Worm (Caenorhabditis elegans) whole organism, L1 larva: ENCODE measurements around the gene C11G6.2.

Experiments
- C04F5.9 ChIP-seq: sonication (generic microtip); optimal IDR thresholded peaks from 2 replicates; lab custom pipeline; 2016; ENCODE audit warnings: missing genetic modification characterization, missing compliant biosample characterization
- C16A3.4 ChIP-seq: fragments of 150-350 bp; optimal IDR thresholded peaks from 2 replicates; lab custom pipeline; 2014; ENCODE audit warnings: missing biosample characterization, missing genetic modification characterization
- C34B4.2 ChIP-seq: sonication (generic microtip); optimal IDR thresholded peaks from 2 replicates; lab custom pipeline; 2017; ENCODE audit warnings: mild to moderate bottlenecking, missing genetic modification characterization, missing compliant biosample characterization
- Y116A8C.19 ChIP-seq: sonication (generic microtip); optimal IDR thresholded peaks from 2 replicates; lab custom pipeline; 2016; ENCODE audit warnings: missing compliant biosample characterization, missing genetic modification characterization, borderline replicate concordance
- alr-1 ChIP-seq: fragments of 200-800 bp; sonication (Bioruptor generic); optimal IDR thresholded peaks from 2 replicates; lab custom pipeline; 2018; ENCODE audit warnings: borderline replicate concordance, mild to moderate bottlenecking, missing genetic modification characterization, missing compliant biosample characterization
- aly-2 ChIP-seq: fragments of 150-350 bp; optimal IDR thresholded peaks from 2 replicates; lab custom pipeline; 2014; ENCODE audit warnings: missing biosample characterization, missing genetic modification characterization
- ama-1 ChIP-seq: fragments of 150-350 bp; optimal IDR thresholded peaks from 2 replicates; lab custom pipeline; 2014
- blmp-1 ChIP-seq: fragments of 150-350 bp; optimal IDR thresholded peaks from 2 replicates; lab custom pipeline; 2014; ENCODE audit warnings: missing biosample characterization, missing genetic modification characterization
- ceh-8 ChIP-seq: fragments of 200-800 bp; sonication (Bioruptor generic); optimal IDR thresholded peaks from 2 replicates; lab custom pipeline; 2018; ENCODE audit warnings: mild to moderate bottlenecking, missing genetic modification characterization, moderate library complexity, missing compliant biosample characterization
- ceh-82 ChIP-seq, 3 experiments: fragments of 150-350 bp in 1 of 3; sonication (generic microtip) in 2 of 3; optimal IDR thresholded peaks; 2 replicates each; lab custom pipeline; 2014 to 2017; ENCODE audit warnings: missing biosample characterization in 3 of 3, missing genetic modification characterization in 3 of 3
- ceh-88 ChIP-seq: fragments of 200-800 bp; sonication (Bioruptor generic); IDR thresholded peaks from 2 replicates; pipeline ENCODE4 v1.3.6; 2022; ENCODE audit warnings: missing genetic modification characterization, missing compliant biosample characterization
- ces-1 ChIP-seq: fragments of 150-350 bp; optimal IDR thresholded peaks from 2 replicates; lab custom pipeline; 2014; ENCODE audit warnings: missing biosample characterization, missing genetic modification reagents, missing genetic modification characterization
- dsc-1 ChIP-seq: sonication (generic microtip); optimal IDR thresholded peaks from 2 replicates; lab custom pipeline; 2016; ENCODE audit warnings: mild to moderate bottlenecking, missing genetic modification characterization, missing compliant biosample characterization
- efl-3 ChIP-seq: fragments of 200-800 bp; sonication (Bioruptor generic); optimal IDR thresholded peaks from 2 replicates; lab custom pipeline; 2018; ENCODE audit warnings: mild to moderate bottlenecking, missing genetic modification characterization, missing compliant biosample characterization
- egl-13 ChIP-seq: sonication (generic microtip); optimal IDR thresholded peaks from 2 replicates; lab custom pipeline; 2016; ENCODE audit warnings: missing genotype, missing genetic modification reagents, missing genetic modification characterization, missing compliant biosample characterization
- elt-2 ChIP-seq: sonication (generic microtip); optimal IDR thresholded peaks from 2 replicates; lab custom pipeline; 2016; ENCODE audit warnings: missing genetic modification characterization, mild to moderate bottlenecking, inconsistent platforms, missing compliant biosample characterization, missing genetic modification reagents
- elt-3 ChIP-seq, 6 experiments: fragments of 150-350 bp in 1 of 6; sonication (generic microtip); optimal IDR thresholded peaks; 2 replicates each; lab custom pipeline; 2017 to 2018; ENCODE audit warnings: missing biosample characterization in 6 of 6, missing genetic modification characterization in 6 of 6, inconsistent platforms in 1 of 6
- ets-5 ChIP-seq: fragments of 200-800 bp; sonication (Bioruptor generic); IDR thresholded peaks from 2 replicates; pipeline ENCODE4 v1.3.6; 2022; ENCODE audit warnings: missing genetic modification characterization, missing compliant biosample characterization
- fkh-4 ChIP-seq: sonication (generic microtip); optimal IDR thresholded peaks from 2 replicates; lab custom pipeline; 2016; ENCODE audit warnings: missing compliant biosample characterization, missing genetic modification characterization, borderline replicate concordance
- fkh-8 ChIP-seq: sonication (generic microtip); optimal IDR thresholded peaks from 2 replicates; lab custom pipeline; 2016; ENCODE audit warnings: mild to moderate bottlenecking, missing genetic modification characterization, missing compliant biosample characterization
- fos-1 ChIP-seq: fragments of 150-350 bp; optimal IDR thresholded peaks from 2 replicates; lab custom pipeline; 2014; ENCODE audit warnings: missing biosample characterization, missing genetic modification characterization
- grh-1 ChIP-seq: fragments of 200-800 bp; sonication (Bioruptor generic); IDR thresholded peaks from 2 replicates; pipeline ENCODE4 v1.3.6; 2022; ENCODE audit warnings: missing genetic modification reagents, missing genetic modification characterization, missing compliant biosample characterization
- hpl-2 ChIP-seq: fragments of 150-350 bp; optimal IDR thresholded peaks from 2 replicates; lab custom pipeline; 2014; ENCODE audit warnings: missing biosample characterization, missing genetic modification reagents, missing genetic modification characterization
- isw-1 ChIP-seq: fragments of 200-800 bp; sonication (Bioruptor generic); IDR thresholded peaks from 2 replicates; pipeline ENCODE4 v1.3.6; 2022; ENCODE audit warnings: missing genetic modification characterization, missing compliant biosample characterization
- jun-1 ChIP-seq: fragments of 150-350 bp; optimal IDR thresholded peaks from 2 replicates; lab custom pipeline; 2014; ENCODE audit warnings: missing biosample characterization, missing genetic modification reagents, missing genetic modification characterization
- lin-14 ChIP-seq: fragments of 200-800 bp; sonication (Bioruptor generic); optimal IDR thresholded peaks from 2 replicates; lab custom pipeline; 2018; ENCODE audit warnings: mild to moderate bottlenecking, missing genetic modification characterization, moderate library complexity, missing compliant biosample characterization
- lin-15B ChIP-seq: fragments of 150-350 bp; sonication (generic microtip); optimal IDR thresholded peaks from 3 replicates; lab custom pipeline; 2014; ENCODE audit warnings: missing biosample characterization, missing genetic modification characterization
- lin-39 ChIP-seq: fragments of 150-350 bp; optimal IDR thresholded peaks from 2 replicates; lab custom pipeline; 2014; ENCODE audit warnings: missing biosample characterization, missing genetic modification reagents, missing genetic modification characterization
- lir-3 ChIP-seq: sonication (generic microtip); optimal IDR thresholded peaks from 2 replicates; lab custom pipeline; 2016; ENCODE audit warnings: mild to moderate bottlenecking, missing genetic modification characterization, moderate library complexity, missing compliant biosample characterization; ENCODE audit not compliant: poor library complexity
- lsy-2 ChIP-seq, 2 experiments: fragments of 150-350 bp; optimal IDR thresholded peaks; 2 replicates each; lab custom pipeline; 2014; ENCODE audit warnings: missing biosample characterization in 2 of 2, missing genetic modification characterization in 2 of 2
- mab-9 ChIP-seq: fragments of 200-800 bp; sonication (Bioruptor generic); IDR thresholded peaks from 2 replicates; pipeline ENCODE4 v1.3.6; 2022; ENCODE audit warnings: missing genetic modification reagents, missing genetic modification characterization, missing compliant biosample characterization
- mdl-1 ChIP-seq, 2 experiments: fragments of 150-350 bp; optimal IDR thresholded peaks; 2 replicates each; lab custom pipeline; 2014 to 2017; ENCODE audit warnings: missing biosample characterization in 2 of 2, missing genetic modification characterization in 2 of 2, inconsistent platforms in 1 of 2
- mef-2 ChIP-seq: fragments of 150-350 bp; optimal IDR thresholded peaks from 2 replicates; lab custom pipeline; 2014; ENCODE audit warnings: missing biosample characterization, missing genetic modification characterization
- nhr-12 ChIP-seq: sonication (generic microtip); optimal IDR thresholded peaks from 2 replicates; lab custom pipeline; 2017; ENCODE audit warnings: missing biosample characterization, missing genetic modification characterization
- nhr-20 ChIP-seq: sonication (generic microtip); optimal IDR thresholded peaks from 2 replicates; lab custom pipeline; 2016; ENCODE audit warnings: mild to moderate bottlenecking, missing genetic modification characterization, missing compliant biosample characterization
- nhr-28 ChIP-seq: fragments of 150-350 bp; optimal IDR thresholded peaks from 2 replicates; lab custom pipeline; 2014; ENCODE audit warnings: missing biosample characterization, missing genetic modification characterization
- nhr-47 ChIP-seq: sonication (generic microtip); optimal IDR thresholded peaks from 2 replicates; lab custom pipeline; 2016; ENCODE audit warnings: mild to moderate bottlenecking, missing genetic modification characterization, moderate library complexity, missing compliant biosample characterization
- nhr-76 ChIP-seq: sonication (generic microtip); optimal IDR thresholded peaks from 2 replicates; lab custom pipeline; 2017; ENCODE audit warnings: missing biosample characterization, missing genetic modification characterization
- nhr-77 ChIP-seq: fragments of 150-350 bp; optimal IDR thresholded peaks from 2 replicates; lab custom pipeline; 2014; ENCODE audit warnings: missing biosample characterization, missing genetic modification characterization
- nhr-85 ChIP-seq: sonication (generic microtip); peaks from one replicate; lab custom pipeline; 2016; ENCODE audit warnings: missing genetic modification characterization, inconsistent platforms, missing compliant biosample characterization
- pag-3 ChIP-seq: sonication (generic microtip); optimal IDR thresholded peaks from 2 replicates; lab custom pipeline; 2017; ENCODE audit warnings: missing genetic modification characterization, mild to moderate bottlenecking, missing compliant biosample characterization, antibody characterized with exemption, borderline replicate concordance; ENCODE audit not compliant: insufficient read depth
- pqm-1 ChIP-seq: sonication (generic microtip); optimal IDR thresholded peaks from 3 replicates; lab custom pipeline; 2017; ENCODE audit warnings: missing biosample characterization, missing genetic modification characterization
- rnt-1 ChIP-seq: sonication (generic microtip); optimal IDR thresholded peaks from 2 replicates; lab custom pipeline; 2016; ENCODE audit warnings: mild to moderate bottlenecking, missing genetic modification characterization, moderate library complexity, missing compliant biosample characterization
- skn-1 ChIP-seq: fragments of 150-350 bp; optimal IDR thresholded peaks from 2 replicates; lab custom pipeline; 2014; ENCODE audit warnings: missing biosample characterization, missing genetic modification characterization
- snu-23 ChIP-seq: sonication (generic microtip); optimal IDR thresholded peaks from 2 replicates; lab custom pipeline; 2016; ENCODE audit warnings: missing genetic modification characterization, missing compliant biosample characterization
- swsn-7 ChIP-seq: sonication (generic microtip); optimal IDR thresholded peaks from 2 replicates; lab custom pipeline; 2016; ENCODE audit warnings: missing genetic modification characterization, missing compliant biosample characterization
- unc-130 ChIP-seq: fragments of 150-350 bp; optimal IDR thresholded peaks from 2 replicates; lab custom pipeline; 2017; ENCODE audit warnings: missing biosample characterization, missing genetic modification characterization, inconsistent platforms
- unc-30 ChIP-seq: sonication (generic microtip); optimal IDR thresholded peaks from 2 replicates; lab custom pipeline; 2017; ENCODE audit warnings: missing biosample characterization, missing genetic modification characterization
- unc-86 ChIP-seq: sonication (generic microtip); optimal IDR thresholded peaks from 2 replicates; lab custom pipeline; 2016; ENCODE audit warnings: missing genetic modification characterization, missing compliant biosample characterization
- vab-15 ChIP-seq: sonication (generic microtip); optimal IDR thresholded peaks from 2 replicates; lab custom pipeline; 2017; ENCODE audit warnings: missing genotype, mild to moderate bottlenecking, missing genetic modification characterization, missing compliant biosample characterization
- xbp-1 ChIP-seq: sonication (generic microtip); optimal IDR thresholded peaks from 2 replicates; lab custom pipeline; 2016; ENCODE audit warnings: missing genetic modification characterization, missing compliant biosample characterization
- zag-1 ChIP-seq: fragments of 150-350 bp; optimal IDR thresholded peaks from 2 replicates; lab custom pipeline; 2014; ENCODE audit warnings: missing biosample characterization, missing genetic modification characterization
- ztf-4 ChIP-seq: fragments of 150-350 bp; optimal IDR thresholded peaks from 2 replicates; lab custom pipeline; 2014; ENCODE audit warnings: missing biosample characterization, missing genetic modification characterization

Gene C11G6.2

DNA sequence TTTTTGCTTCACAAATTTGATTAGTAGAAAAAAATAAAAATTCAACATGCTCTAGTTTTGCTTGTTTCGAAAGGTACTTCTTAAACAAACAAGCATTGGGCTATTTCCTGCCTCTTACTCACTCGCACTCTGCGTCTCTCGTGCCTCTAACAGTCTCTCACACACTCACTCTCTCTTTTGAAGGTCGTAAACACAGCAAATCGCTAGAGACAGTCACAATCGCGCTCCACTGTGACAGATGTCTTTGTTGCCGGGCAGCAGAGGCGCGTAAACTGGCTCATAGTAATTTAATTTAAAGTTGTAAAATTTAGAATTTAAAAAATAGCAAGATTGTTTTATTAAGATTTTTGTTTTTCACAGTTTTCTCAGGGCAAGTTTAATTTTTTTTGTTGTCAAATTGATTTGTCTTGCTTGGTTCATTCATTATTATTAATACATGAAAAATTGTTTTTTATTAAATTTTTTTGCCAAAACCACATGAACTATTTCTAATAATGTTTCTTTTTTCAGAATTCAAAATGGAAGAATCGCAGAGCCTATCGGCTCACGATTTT, 3.6 kb downstream of the C11G6.2 start, which contains the start of gene taf-3:
Gene taf-3, plus strand, starts transcription at position 504 of the 554 bp plus-strand sequence.
- TF ChIP-seq blmp-1 (tag; lab: Kevin White, UChicago) (peak; percentile 76), dsc-1 (tag; lab: Kevin White, UChicago) (peak; percentile 9), ets-5 (GFP tag; lab: Robert Waterston, UW) (no peak), fkh-4 (tag; lab: Kevin White, UChicago) (no peak), nhr-47 (peak; percentile 33), zag-1 (tag; lab: Kevin White, UChicago) (no peak), nhr-85 (peak; percentile 35), elt-2 (tag; lab: Kevin White, UChicago) (peak; percentile 25), nhr-12 (tag; lab: Kevin White, UChicago) (no peak), lin-14 (GFP tag; lab: Kevin White, UChicago) (peak; percentile 82), ceh-88 (no peak), nhr-28 (tag; lab: Kevin White, UChicago) (no peak), skn-1 (tag; lab: Kevin White, UChicago) (peak; percentile 36), jun-1 (tag; lab: Kevin White, UChicago) (no peak), xbp-1 (peak; percentile 15), Y116A8C.19 (tag; lab: Kevin White, UChicago) (no peak), C04F5.9 (tag; lab: Kevin White, UChicago) (no peak), ztf-4 (tag; lab: Kevin White, UChicago) (no peak), nhr-20 (peak; percentile 62), C34B4.2 (tag; lab: Kevin White, UChicago) (no peak), ama-1 (lab: Kevin White, UChicago) (no peak), lin-39 (no peak), mab-9 (GFP tag; lab: Robert Waterston, UW) (no peak), rnt-1 (tag; lab: Kevin White, UChicago) (peak; percentile 62), nhr-77 (tag; lab: Kevin White, UChicago) (peak; percentile 5), unc-86 (no peak), nhr-76 (tag; lab: Kevin White, UChicago) (no peak), lir-3 (no peak), fos-1 (tag; lab: Kevin White, UChicago) (peak; percentile 47), grh-1 (no peak), ces-1 (GFP tag; lab: Kevin White, UChicago) (no peak), snu-23 (GFP tag; lab: Kevin White, UChicago) (peak; percentile 57), swsn-7 (tag; lab: Kevin White, UChicago) (peak; percentile 22), unc-30 (no peak), aly-2 (tag; lab: Kevin White, UChicago) (no peak), isw-1 (no peak), elt-3 (tag; optimal IDR thresholded peaks at IDR 0.05; lab: Kevin White, UChicago) (no peak), ceh-8 (GFP tag; lab: Kevin White, UChicago) (no peak), hpl-2 (GFP tag; lab: Kevin White, UChicago) (no peak), pag-3 (no peak), unc-130 (tag; lab: Kevin White, UChicago) (no peak), ceh-82 (tag; optimal IDR thresholded peaks at IDR 0.05; lab: Kevin White, UChicago) (peak in 1 of 3 experiments; percentile 61), pqm-1 (no peak), lsy-2 (tag; optimal IDR thresholded peaks at IDR 0.05; lab: Kevin White, UChicago) (peak; percentile 22 to 64), mdl-1 (tag; optimal IDR thresholded peaks at IDR 0.05; lab: Kevin White, UChicago) (peak in 1 of 2 experiments; percentile 60), vab-15 (tag; lab: Kevin White, UChicago) (no peak), C16A3.4 (tag; lab: Kevin White, UChicago) (peak; percentile 59), lin-15B (tag; lab: Kevin White, UChicago) (peak; percentile 26), alr-1 (tag; lab: Kevin White, UChicago) (no peak), mef-2 (no peak), fkh-8 (tag; lab: Kevin White, UChicago) (no peak), egl-13 (tag; lab: Kevin White, UChicago) (no peak), efl-3 (GFP tag; lab: Kevin White, UChicago) (no peak)
